Worm (Caenorhabditis elegans): ENCODE data around the gene Y56A3A.7.

ce11 chrIII:11947527-11947926 is 708 bp upstream of the Y56A3A.7 start:
- TF ChIP-seq F57C9.4 (tag; optimal IDR thresholded peaks at IDR 0.05) = no peak
- TF ChIP-seq somi-1 (GFP tag; optimal IDR thresholded peaks at IDR 0.05) = no peak
- no peak for TF ChIP-seq F22D6.2 (tag; optimal IDR thresholded peaks at IDR 0.05)
- no peak for TF ChIP-seq F49E8.2 (tag; optimal IDR thresholded peaks at IDR 0.05; ENCODE audit: insufficient read depth)
- TF ChIP-seq lin-35 (GFP tag; optimal IDR thresholded peaks at IDR 0.05) = no peak
- no peak for TF ChIP-seq bed-1 (GFP tag; IDR thresholded peaks at IDR 0.05)
- no peak for TF ChIP-seq ets-4 (GFP tag; optimal IDR thresholded peaks at IDR 0.05)
- TF ChIP-seq snpc-4 (GFP tag; optimal IDR thresholded peaks at IDR 0.05) = no peak
- TF ChIP-seq snpc-4 (tag; optimal IDR thresholded peaks at IDR 0.05) = no peak
- TF ChIP-seq fkh-3 (tag; optimal IDR thresholded peaks at IDR 0.05) = no peak
- no peak for TF ChIP-seq ztf-22 (GFP tag; optimal IDR thresholded peaks at IDR 0.05)
- no peak for TF ChIP-seq akir-1 (GFP tag; optimal IDR thresholded peaks at IDR 0.05)
- no peak for TF ChIP-seq Y67H2A.10 (GFP tag; conservative IDR thresholded peaks at IDR 0.05)
